Worm (Caenorhabditis elegans): ENCODE results near the gene fbxa-100.

The fbxa-100 gene

DNA sequence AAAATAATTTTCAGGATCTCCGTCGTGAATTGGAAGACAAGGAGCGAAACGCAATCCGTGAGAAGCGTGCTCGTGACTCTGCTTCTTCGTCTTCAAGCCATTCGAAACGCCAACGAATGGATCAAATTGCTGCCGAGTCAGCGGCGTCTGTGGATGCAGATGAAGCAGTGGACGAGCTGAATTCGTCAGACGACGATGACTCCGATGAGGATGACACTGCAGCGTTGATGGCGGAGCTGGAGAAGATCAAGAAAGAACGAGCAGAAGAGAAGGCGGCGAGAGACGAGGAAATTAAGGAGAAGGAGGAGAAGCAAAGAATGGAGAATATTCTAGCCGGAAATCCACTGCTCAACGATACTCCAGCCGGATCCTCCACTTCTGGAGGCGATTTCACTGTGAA lies 38.3 kb downstream of the fbxa-100 start:
- TF ChIP-seq chd-7 (tag; optimal IDR thresholded peaks at IDR 0.05) (no peak), mes-4 (tag; optimal IDR thresholded peaks at IDR 0.05) (no peak), zfh-2 (GFP tag; conservative IDR thresholded peaks at IDR 0.05) (peak; percentile 79), dox-1 (GFP tag; IDR thresholded peaks at IDR 0.05) (no peak)

- TF ChIP-seq Y53F4B.3 (GFP tag; IDR thresholded peaks at IDR 0.05) (no peak), C06A6.2 (GFP tag; conservative IDR thresholded peaks at IDR 0.05) (no peak), ama-1 (optimal IDR thresholded peaks at IDR 0.05) (no peak), ama-1 (GFP tag; optimal IDR thresholded peaks at IDR 0.05) (no peak), snpc-1.1 (tag; optimal IDR thresholded peaks at IDR 0.05; ENCODE audit: insufficient read depth) (no peak), mel-28 (tag; optimal IDR thresholded peaks at IDR 0.05; ENCODE audit: borderline replicate concordance) (no peak), madf-10 (tag; optimal IDR thresholded peaks at IDR 0.05) (no peak), unc-130 (GFP tag; optimal IDR thresholded peaks at IDR 0.05) (no peak), Y53G8AR.9 (GFP tag; conservative IDR thresholded peaks at IDR 0.05) (no peak), attf-5 (GFP tag; optimal IDR thresholded peaks at IDR 0.05) (no peak), nfya-2 (GFP tag; IDR thresholded peaks at IDR 0.05) (no peak), madf-6 (GFP tag; IDR thresholded peaks at IDR 0.05) (no peak), rpc-1 (optimal IDR thresholded peaks at IDR 0.05) (no peak), rpc-1 (tag; optimal IDR thresholded peaks at IDR 0.05) (no peak)
Observed at ce11 chrV:16023051-16023450, 38.8 kb downstream of the fbxa-100 start, which contains the start of gene cwc-15. cwc-15 (plus strand) TSS chrV:16023351.

ce11 chrV:16022600-16022999 lies 39.3 kb downstream of the fbxa-100 start:
- TF ChIP-seq ZK185.1 (tag; optimal IDR thresholded peaks at IDR 0.05; ENCODE audit: poor library complexity, severe bottlenecking) = peak; percentile 47
- peak; percentile 59 for TF ChIP-seq efl-1 (GFP tag; optimal IDR thresholded peaks at IDR 0.05)
- peak; percentile 62 for TF ChIP-seq ceh-27 (GFP tag; optimal IDR thresholded peaks at IDR 0.05)
- TF ChIP-seq dpl-1 (GFP tag; optimal IDR thresholded peaks at IDR 0.05) = peak; percentile 59
- no peak for TF ChIP-seq egrh-3 (GFP tag; IDR thresholded peaks at IDR 0.05)
- no peak for TF ChIP-seq Y67H2A.10 (GFP tag; conservative IDR thresholded peaks at IDR 0.05)
- TF ChIP-seq lin-54 (GFP tag; optimal IDR thresholded peaks at IDR 0.05) = peak; percentile 90
- TF ChIP-seq lsl-1 (GFP tag; optimal IDR thresholded peaks at IDR 0.05) = peak; percentile 16
- TF ChIP-seq egl-44 (GFP tag; IDR thresholded peaks at IDR 0.05) = 0 out of 2 replicates have a peak, but pooled peaks have one; percentile 25
- TF ChIP-seq K12H6.12 (tag; optimal IDR thresholded peaks at IDR 0.05) = no peak
- TF ChIP-seq dox-1 (GFP tag; IDR thresholded peaks at IDR 0.05) = 0 out of 2 replicates have a peak, but pooled peaks have one; percentile 26

DNA sequence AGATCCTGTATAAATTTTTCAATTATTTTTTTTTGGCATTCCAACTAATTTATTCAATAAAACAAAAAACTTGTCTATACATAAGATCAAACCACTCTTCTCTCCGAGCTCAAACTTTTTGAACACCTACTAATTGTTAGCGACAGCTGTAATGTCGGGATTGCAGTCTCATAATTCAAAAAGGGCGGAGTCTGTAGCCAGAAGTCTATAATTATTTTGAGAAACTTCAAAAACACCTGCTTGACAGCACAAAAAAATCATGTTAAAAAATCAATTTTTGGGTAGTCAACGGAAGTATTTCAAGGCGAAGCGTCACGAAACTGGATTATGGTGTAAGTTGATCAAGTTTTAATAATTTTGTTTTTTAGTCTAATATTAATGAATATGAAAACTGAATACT lies 41.9 kb downstream of the fbxa-100 start, which contains the start of gene srx-44:
Gene srx-44, plus strand, starts transcription at position 301 of the 400 bp plus-strand sequence.
- no peak for TF ChIP-seq dox-1 (GFP tag; IDR thresholded peaks at IDR 0.05)
- no peak for TF ChIP-seq hlh-26 (GFP tag; conservative IDR thresholded peaks at IDR 0.05)
- TF ChIP-seq mes-4 (tag; optimal IDR thresholded peaks at IDR 0.05) = no peak
- TF ChIP-seq cebp-2 (GFP tag; IDR thresholded peaks at IDR 0.05) = no peak
- TF ChIP-seq madf-8 (GFP tag; conservative IDR thresholded peaks at IDR 0.05) = no peak
- TF ChIP-seq hmg-1.2 (GFP tag; IDR thresholded peaks at IDR 0.05) = no peak
- TF ChIP-seq ztf-6 (GFP tag; IDR thresholded peaks at IDR 0.05) = no peak
- TF ChIP-seq K11D2.4 (GFP tag; IDR thresholded peaks at IDR 0.05) = no peak

ce11 chrV:16017671-16018070 lies 44.2 kb downstream of the fbxa-100 start, which contains the start of gene srx-43:
srx-43 (plus strand) TSS chrV:16017971.
- TF ChIP-seq B0019.2 (GFP tag; conservative IDR thresholded peaks at IDR 0.05) (no peak), ceh-79 (tag; optimal IDR thresholded peaks at IDR 0.05) (no peak), ceh-100 (GFP tag; IDR thresholded peaks at IDR 0.05) (no peak), tbx-9 (tag; optimal IDR thresholded peaks at IDR 0.05; ENCODE audit: borderline replicate concordance) (no peak), egrh-3 (GFP tag; IDR thresholded peaks at IDR 0.05) (no peak), hsf-1 (GFP tag; IDR thresholded peaks at IDR 0.05) (no peak)

Measured in whole organism, young adult.